Worm (Caenorhabditis elegans): ENCODE data around the gene frg-1.
A peak's percentile ranks its signal among the peaks of the same experiment; 100 is the strongest.

frg-1 gene

ce11 chrIII:12980770-12981169, 1.8 kb downstream of the frg-1 start, which contains the start of gene ZK1010.4:
TSS of gene ZK1010.4 (plus strand) at chrIII:12981070.
- TF ChIP-seq cog-1 (tag; optimal IDR thresholded peaks at IDR 0.05) (no peak), tab-1 (GFP tag; IDR thresholded peaks at IDR 0.05) (no peak), ztf-29 (GFP tag; IDR thresholded peaks at IDR 0.05) (no peak), klf-2 (GFP tag; conservative IDR thresholded peaks at IDR 0.05) (no peak), med-1 (GFP tag; optimal IDR thresholded peaks at IDR 0.05; ENCODE audit: insufficient read depth) (no peak), ref-1 (GFP tag; conservative IDR thresholded peaks at IDR 0.05) (no peak), T22C8.4 (GFP tag; IDR thresholded peaks at IDR 0.05) (no peak), ztf-23 (GFP tag; IDR thresholded peaks at IDR 0.05) (no peak), flt-1 (GFP tag; IDR thresholded peaks at IDR 0.05) (no peak)

ce11 chrIII:12987418-12987817, 8.5 kb downstream of the frg-1 start, which contains the start of gene ZK1010.5:
TSS of gene ZK1010.5 (minus strand) at chrIII:12987518.
- TF ChIP-seq T22C8.4 (GFP tag; IDR thresholded peaks at IDR 0.05), result 0 out of 2 replicates have a peak, but pooled peaks have one; percentile 38
- no peak for TF ChIP-seq tab-1 (GFP tag; IDR thresholded peaks at IDR 0.05)

- TF ChIP-seq ref-1 (GFP tag; conservative IDR thresholded peaks at IDR 0.05), result no peak
- no peak for TF ChIP-seq T22C8.4 (GFP tag; IDR thresholded peaks at IDR 0.05)
- no peak for TF ChIP-seq ztf-29 (GFP tag; IDR thresholded peaks at IDR 0.05)
- TF ChIP-seq cog-1 (tag; optimal IDR thresholded peaks at IDR 0.05), result no peak
- TF ChIP-seq med-1 (GFP tag; optimal IDR thresholded peaks at IDR 0.05; ENCODE audit: insufficient read depth), result no peak
- no peak for TF ChIP-seq klf-2 (GFP tag; conservative IDR thresholded peaks at IDR 0.05)
- no peak for TF ChIP-seq ztf-23 (GFP tag; IDR thresholded peaks at IDR 0.05)
- TF ChIP-seq tab-1 (GFP tag; IDR thresholded peaks at IDR 0.05), result no peak
- no peak for TF ChIP-seq flt-1 (GFP tag; IDR thresholded peaks at IDR 0.05)
Measured at ce11 chrIII:12990997-12991396, 12.0 kb downstream of the frg-1 start, which contains the start of gene ZK1010.12. TSS of gene ZK1010.12 (plus strand) at chrIII:12991297.

- TF ChIP-seq klf-2 (GFP tag; conservative IDR thresholded peaks at IDR 0.05) (no peak), T22C8.4 (GFP tag; IDR thresholded peaks at IDR 0.05) (no peak), ref-1 (GFP tag; conservative IDR thresholded peaks at IDR 0.05) (no peak), flt-1 (GFP tag; IDR thresholded peaks at IDR 0.05) (no peak), ztf-29 (GFP tag; IDR thresholded peaks at IDR 0.05) (no peak), med-1 (GFP tag; optimal IDR thresholded peaks at IDR 0.05; ENCODE audit: insufficient read depth) (no peak), ztf-23 (GFP tag; IDR thresholded peaks at IDR 0.05) (no peak), tab-1 (GFP tag; IDR thresholded peaks at IDR 0.05) (no peak), cog-1 (tag; optimal IDR thresholded peaks at IDR 0.05) (no peak)
Measured at ce11 chrIII:12993055-12993454, 14.1 kb downstream of the frg-1 start.

- TF ChIP-seq T22C8.4 (GFP tag; IDR thresholded peaks at IDR 0.05) (no peak), flt-1 (GFP tag; IDR thresholded peaks at IDR 0.05) (no peak), med-1 (GFP tag; optimal IDR thresholded peaks at IDR 0.05; ENCODE audit: insufficient read depth) (no peak), ztf-29 (GFP tag; IDR thresholded peaks at IDR 0.05) (no peak), cog-1 (tag; optimal IDR thresholded peaks at IDR 0.05) (no peak), ref-1 (GFP tag; conservative IDR thresholded peaks at IDR 0.05) (no peak), ztf-23 (GFP tag; IDR thresholded peaks at IDR 0.05) (no peak), tab-1 (GFP tag; IDR thresholded peaks at IDR 0.05) (no peak), klf-2 (GFP tag; conservative IDR thresholded peaks at IDR 0.05) (no peak)
Measured at ce11 chrIII:12993607-12994006, 14.6 kb downstream of the frg-1 start, which contains the start of gene col-97. TSS of gene col-97 (minus strand) at chrIII:12993707.

ce11 chrIII:12998252-12998651, 19.3 kb downstream of the frg-1 start:
- no peak for TF ChIP-seq klf-2 (GFP tag; conservative IDR thresholded peaks at IDR 0.05)
- TF ChIP-seq ztf-23 (GFP tag; IDR thresholded peaks at IDR 0.05), result no peak
- TF ChIP-seq ztf-29 (GFP tag; IDR thresholded peaks at IDR 0.05), result no peak
- TF ChIP-seq ref-1 (GFP tag; conservative IDR thresholded peaks at IDR 0.05), result no peak
- no peak for TF ChIP-seq cog-1 (tag; optimal IDR thresholded peaks at IDR 0.05)
- no peak for TF ChIP-seq T22C8.4 (GFP tag; IDR thresholded peaks at IDR 0.05)
- no peak for TF ChIP-seq med-1 (GFP tag; optimal IDR thresholded peaks at IDR 0.05; ENCODE audit: insufficient read depth)
- TF ChIP-seq flt-1 (GFP tag; IDR thresholded peaks at IDR 0.05), result no peak
- TF ChIP-seq tab-1 (GFP tag; IDR thresholded peaks at IDR 0.05), result no peak

ce11 chrIII:13000457-13000856, 21.5 kb downstream of the frg-1 start, which contains the start of gene ZK1010.8:
TSS of gene ZK1010.8 (minus strand) at chrIII:13000670.
- TF ChIP-seq ref-1 (GFP tag; conservative IDR thresholded peaks at IDR 0.05), result no peak
- no peak for TF ChIP-seq med-1 (GFP tag; optimal IDR thresholded peaks at IDR 0.05; ENCODE audit: insufficient read depth)
- no peak for TF ChIP-seq tab-1 (GFP tag; IDR thresholded peaks at IDR 0.05)
- TF ChIP-seq T22C8.4 (GFP tag; IDR thresholded peaks at IDR 0.05), result no peak
- no peak for TF ChIP-seq klf-2 (GFP tag; conservative IDR thresholded peaks at IDR 0.05)
- no peak for TF ChIP-seq ztf-29 (GFP tag; IDR thresholded peaks at IDR 0.05)
- no peak for TF ChIP-seq ztf-23 (GFP tag; IDR thresholded peaks at IDR 0.05)
- TF ChIP-seq flt-1 (GFP tag; IDR thresholded peaks at IDR 0.05), result no peak
- no peak for TF ChIP-seq cog-1 (tag; optimal IDR thresholded peaks at IDR 0.05)

- TF ChIP-seq tab-1 (GFP tag; IDR thresholded peaks at IDR 0.05) (no peak), ztf-29 (GFP tag; IDR thresholded peaks at IDR 0.05) (no peak), flt-1 (GFP tag; IDR thresholded peaks at IDR 0.05) (no peak), ztf-23 (GFP tag; IDR thresholded peaks at IDR 0.05) (peak; percentile 51; the same call in 1 of the 2 replicates), cog-1 (tag; optimal IDR thresholded peaks at IDR 0.05) (peak; percentile 6), T22C8.4 (GFP tag; IDR thresholded peaks at IDR 0.05) (no peak), med-1 (GFP tag; optimal IDR thresholded peaks at IDR 0.05; ENCODE audit: insufficient read depth) (no peak)
Measured at ce11 chrIII:13002098-13002497, 23.1 kb downstream of the frg-1 start, which contains the start of gene ZK1010.10. TSS of gene ZK1010.10 (plus strand) at chrIII:13002383.

ce11 chrIII:13004316-13004715, 25.4 kb downstream of the frg-1 start:
- TF ChIP-seq med-1 (GFP tag; optimal IDR thresholded peaks at IDR 0.05; ENCODE audit: insufficient read depth) (no peak), ztf-29 (GFP tag; IDR thresholded peaks at IDR 0.05) (peak; percentile 68; the same call in 1 of the 2 replicates), ztf-23 (GFP tag; IDR thresholded peaks at IDR 0.05) (0 out of 2 replicates have a peak, but pooled peaks have one; percentile 23)

- TF ChIP-seq ztf-23 (GFP tag; IDR thresholded peaks at IDR 0.05), result no peak
- no peak for TF ChIP-seq ztf-29 (GFP tag; IDR thresholded peaks at IDR 0.05)
- TF ChIP-seq T22C8.4 (GFP tag; IDR thresholded peaks at IDR 0.05), result 0 out of 2 replicates have a peak, but pooled peaks have one; percentile 51
Measured at ce11 chrIII:13005161-13005560, 26.2 kb downstream of the frg-1 start, which contains the start of gene snf-7. TSS of gene snf-7 (plus strand) at chrIII:13005461.

Measured in whole organism, midembryonic.